Fruit fly (Drosophila melanogaster) whole organism, embryonic: ENCODE measurements around the gene ftz-f1.

Experiments used
- ATbp ChIP-seq: fragments of 200-800 bp; sonication (Bioruptor generic); optimal IDR thresholded peaks from 2 replicates; lab custom pipeline; 2017; ENCODE audit warnings: missing biosample characterization, mild to moderate bottlenecking, missing genetic modification characterization, missing genetic modification reagents
- Ada2b ChIP-seq: fragments of 200-800 bp; sonication (Bioruptor generic); IDR thresholded peaks from 2 replicates; pipeline ENCODE4 v1.3.6; 2022; ENCODE audit warnings: missing biosample characterization, missing genetic modification characterization
- Asciz ChIP-seq: fragments of 200-800 bp; sonication (Bioruptor generic); optimal IDR thresholded peaks from 2 replicates; lab custom pipeline; 2017; ENCODE audit warnings: missing biosample characterization, mild to moderate bottlenecking, missing genetic modification characterization, missing genetic modification reagents
- B-H1 ChIP-seq: fragments of 200-800 bp; sonication (Bioruptor generic); IDR thresholded peaks from 3 replicates; pipeline ENCODE4 v1.3.6; 2022; ENCODE audit warnings: missing biosample characterization, missing genetic modification characterization
- Bgb ChIP-seq: fragments of 200-800 bp; sonication (Bioruptor generic); IDR thresholded peaks from 2 replicates; pipeline ENCODE4 v1.3.6; 2022; ENCODE audit warnings: missing biosample characterization, missing genetic modification characterization; ENCODE audit not compliant: partially characterized antibody
- BtbVII ChIP-seq: fragments of 200-800 bp; sonication (Bioruptor generic); optimal IDR thresholded peaks from 3 replicates; lab custom pipeline; 2017; ENCODE audit warnings: missing biosample characterization, mild to moderate bottlenecking, missing genetic modification characterization
- CG11560 ChIP-seq: fragments of 200-800 bp; sonication (Bioruptor generic); IDR thresholded peaks from 3 replicates; pipeline ENCODE4 v1.3.6; 2022; ENCODE audit warnings: missing biosample characterization, missing genetic modification characterization
- CG12104 ChIP-seq: fragments of 200-800 bp; sonication (Bioruptor generic); optimal IDR thresholded peaks from 3 replicates; lab custom pipeline; 2016; ENCODE audit warnings: missing biosample characterization, missing genetic modification characterization
- CG13296 ChIP-seq: fragments of 200-800 bp; sonication (Bioruptor generic); optimal IDR thresholded peaks from 3 replicates; lab custom pipeline; 2018; ENCODE audit warnings: missing biosample characterization, mild to moderate bottlenecking, missing genetic modification characterization
- CG13894 ChIP-seq: fragments of 200-800 bp; sonication (Bioruptor generic); optimal IDR thresholded peaks from 3 replicates; lab custom pipeline; 2018; ENCODE audit warnings: missing biosample characterization, mild to moderate bottlenecking, missing genetic modification characterization, moderate library complexity
- CG1529 ChIP-seq: fragments of 200-800 bp; sonication (Bioruptor generic); optimal IDR thresholded peaks from 3 replicates; lab custom pipeline; 2018; ENCODE audit warnings: missing biosample characterization, missing genetic modification characterization
- CG31388 ChIP-seq: fragments of 200-800 bp; sonication (Bioruptor generic); optimal IDR thresholded peaks from 2 replicates; lab custom pipeline; 2016; ENCODE audit warnings: missing biosample characterization, missing genetic modification characterization
- CG34376 ChIP-seq: fragments of 200-800 bp; sonication (Bioruptor generic); optimal IDR thresholded peaks from 2 replicates; lab custom pipeline; 2018; ENCODE audit warnings: missing biosample characterization, mild to moderate bottlenecking, missing genetic modification characterization
- CG4617 ChIP-seq: fragments of 200-800 bp; sonication (Bioruptor generic); optimal IDR thresholded peaks from 3 replicates; lab custom pipeline; 2016; ENCODE audit warnings: missing biosample characterization, missing genetic modification characterization, borderline replicate concordance
- CG4707 ChIP-seq: fragments of 200-800 bp; sonication (Bioruptor generic); optimal IDR thresholded peaks from 2 replicates; lab custom pipeline; 2018; ENCODE audit warnings: missing biosample characterization, mild to moderate bottlenecking, missing genetic modification characterization, moderate library complexity
- CG5245 ChIP-seq: fragments of 200-800 bp; sonication (Bioruptor generic); optimal IDR thresholded peaks from 3 replicates; lab custom pipeline; 2016; ENCODE audit warnings: missing biosample characterization, missing genetic modification characterization
- CG6813 ChIP-seq: fragments of 200-800 bp; sonication (Bioruptor generic); optimal IDR thresholded peaks from 2 replicates; lab custom pipeline; 2017; ENCODE audit warnings: missing biosample characterization, missing genetic modification characterization, mild to moderate bottlenecking, moderate library complexity, missing genetic modification reagents
- E2f2 ChIP-seq: fragments of 200-800 bp; sonication (Bioruptor generic); IDR thresholded peaks from 2 replicates; pipeline ENCODE4 v1.3.6; 2022; ENCODE audit warnings: missing biosample characterization, missing genetic modification characterization
- HmgZ ChIP-seq: fragments of 200-800 bp; sonication (Bioruptor generic); optimal IDR thresholded peaks from 2 replicates; lab custom pipeline; 2018; ENCODE audit warnings: missing biosample characterization, mild to moderate bottlenecking, missing genetic modification characterization
- Hr78 ChIP-seq, 2 experiments: fragments of 200-800 bp in 1 of 2; fragments of >200 bp in 1 of 2; sonication (Bioruptor generic) in 1 of 2; optimal IDR thresholded peaks; 2 replicates each; lab custom pipeline; 2017 to 2019; ENCODE audit warnings: missing biosample characterization in 2 of 2, missing genetic modification characterization in 2 of 2, mild to moderate bottlenecking in 1 of 2, moderate library complexity in 1 of 2
- Jarid2 ChIP-seq: fragments of 200-800 bp; sonication (Bioruptor generic); optimal IDR thresholded peaks from 3 replicates; lab custom pipeline; 2017; ENCODE audit warnings: mild to moderate bottlenecking, missing biosample characterization, missing genetic modification reagents, missing genetic modification characterization
- NFAT ChIP-seq: fragments of 200-800 bp; sonication (Bioruptor generic); IDR thresholded peaks from 2 replicates; pipeline ENCODE4 v1.3.6; 2022; ENCODE audit warnings: missing biosample characterization, missing genetic modification characterization
- NfI ChIP-seq: fragments of 200-800 bp; sonication (Bioruptor generic); optimal IDR thresholded peaks from 3 replicates; lab custom pipeline; 2018; ENCODE audit warnings: missing biosample characterization, mild to moderate bottlenecking, missing genetic modification characterization, moderate library complexity
- Optix ChIP-seq: fragments of 200-800 bp; sonication (Bioruptor generic); IDR thresholded peaks from 3 replicates; pipeline ENCODE4 v1.3.6; 2022; ENCODE audit warnings: missing biosample characterization, missing genetic modification characterization
- Sox102F ChIP-seq: fragments of 200-800 bp; sonication (Bioruptor generic); optimal IDR thresholded peaks from 2 replicates; lab custom pipeline; 2018; ENCODE audit warnings: missing biosample characterization, mild to moderate bottlenecking, missing genetic modification characterization, moderate library complexity
- abd-A ChIP-seq: fragments of 200-800 bp; sonication (Bioruptor generic); optimal IDR thresholded peaks from 3 replicates; lab custom pipeline; 2019; ENCODE audit warnings: missing biosample characterization, mild to moderate bottlenecking, missing genetic modification characterization, moderate library complexity
- al ChIP-seq: fragments of 200-800 bp; sonication (Bioruptor generic); IDR thresholded peaks from 2 replicates; pipeline ENCODE4 v1.3.6; 2022; ENCODE audit warnings: missing biosample characterization, missing genetic modification characterization
- caup ChIP-seq: fragments of 200-800 bp; sonication (Bioruptor generic); optimal IDR thresholded peaks from 3 replicates; lab custom pipeline; 2017; ENCODE audit warnings: missing biosample characterization, mild to moderate bottlenecking, missing genetic modification characterization, moderate library complexity; ENCODE audit not compliant: severe bottlenecking
- exex ChIP-seq: fragments of 200-800 bp; sonication (Bioruptor generic); optimal IDR thresholded peaks from 4 replicates; lab custom pipeline; 2018; ENCODE audit warnings: missing biosample characterization, mild to moderate bottlenecking, missing genetic modification characterization, moderate library complexity
- fu2 ChIP-seq: fragments of 200-800 bp; sonication (Bioruptor generic); optimal IDR thresholded peaks from 2 replicates; lab custom pipeline; 2016; ENCODE audit warnings: missing biosample characterization, missing genetic modification characterization
- gem ChIP-seq: fragments of 200-800 bp; sonication (Bioruptor generic); optimal IDR thresholded peaks from 2 replicates; lab custom pipeline; 2019; ENCODE audit warnings: missing biosample characterization, mild to moderate bottlenecking, missing genetic modification characterization, moderate library complexity
- lab ChIP-seq: fragments of 200-800 bp; sonication (Bioruptor generic); optimal IDR thresholded peaks from 3 replicates; lab custom pipeline; 2017; ENCODE audit warnings: missing biosample characterization, missing genetic modification characterization, mild to moderate bottlenecking, moderate library complexity, missing genetic modification reagents
- nau ChIP-seq: fragments of 200-800 bp; sonication (Bioruptor generic); optimal IDR thresholded peaks from 3 replicates; lab custom pipeline; 2017; ENCODE audit warnings: missing biosample characterization, mild to moderate bottlenecking, missing genetic modification characterization, missing genetic modification reagents
- row ChIP-seq: fragments of 200-800 bp; sonication (Bioruptor generic); IDR thresholded peaks from 3 replicates; pipeline ENCODE4 v1.3.6; 2022; ENCODE audit warnings: missing biosample characterization, missing genetic modification characterization
- sd ChIP-seq: fragments of 200-800 bp; sonication (Bioruptor generic); optimal IDR thresholded peaks from 3 replicates; lab custom pipeline; 2018; ENCODE audit warnings: missing biosample characterization, mild to moderate bottlenecking, missing genetic modification characterization, moderate library complexity
- sr ChIP-seq: fragments of 200-800 bp; sonication (Bioruptor generic); IDR thresholded peaks from 3 replicates; pipeline ENCODE4 v1.3.6; 2022; ENCODE audit warnings: missing biosample characterization, missing genetic modification characterization
- trh ChIP-seq: fragments of 200-800 bp; sonication (Bioruptor generic); optimal IDR thresholded peaks from 2 replicates; lab custom pipeline; 2016; ENCODE audit warnings: missing biosample characterization, missing genetic modification characterization
- vnd ChIP-seq: fragments of 200-800 bp; sonication (Bioruptor generic); IDR thresholded peaks from 3 replicates; pipeline ENCODE4 v1.3.6; 2022; ENCODE audit warnings: missing biosample characterization, missing genetic modification characterization; ENCODE audit not compliant: partially characterized antibody
- vvl ChIP-seq: fragments of 200-800 bp; sonication (Bioruptor generic); IDR thresholded peaks from 2 replicates; pipeline ENCODE4 v1.3.6; 2022; ENCODE audit warnings: missing biosample characterization, missing genetic modification characterization
- zen ChIP-seq: fragments of 200-800 bp; sonication (Bioruptor generic); optimal IDR thresholded peaks from 3 replicates; lab custom pipeline; 2018; ENCODE audit warnings: missing biosample characterization, mild to moderate bottlenecking, missing genetic modification characterization, moderate library complexity

Gene ftz-f1

dm6 chr3L:18846272-18846741 is 45.2 kb upstream of the ftz-f1 start (continued):
- TF ChIP-seq CG34376 (GFP tag; lab: Kevin White, UChicago) (peak; percentile 10), CG1529 (GFP tag; lab: Kevin White, UChicago) (no peak), CG13894 (tag; lab: Kevin White, UChicago) (peak; percentile 42), NFAT (no peak), trh (GFP tag; lab: Kevin White, UChicago) (no peak), Hr78 (GFP tag; optimal IDR thresholded peaks at IDR 0.05; lab: Kevin White, UChicago) (peak in 1 of 2 experiments; percentile 22), sd (tag; lab: Kevin White, UChicago) (peak; percentile 46), Ada2b (GFP tag; lab: Robert Waterston, UW) (no peak), vnd (GFP tag; lab: Robert Waterston, UW) (peak; percentile 28; the same call in 1 of the 3 replicates), BtbVII (GFP tag; lab: Kevin White, UChicago) (peak; percentile 28), row (GFP tag; lab: Robert Waterston, UW) (peak; percentile 30; the same call in 1 of the 3 replicates), CG5245 (no peak), E2f2 (GFP tag; lab: Robert Waterston, UW) (no peak), exex (tag; lab: Kevin White, UChicago) (peak; percentile 12), Sox102F (GFP tag; lab: Kevin White, UChicago) (no peak), Optix (GFP tag; lab: Robert Waterston, UW) (no peak), abd-A (tag; lab: Kevin White, UChicago) (peak; percentile 13), ATbp (GFP tag; lab: Kevin White, UChicago) (no peak), CG12104 (no peak), al (GFP tag; lab: Robert Waterston, UW) (no peak), CG4617 (GFP tag; lab: Kevin White, UChicago) (no peak), CG6813 (GFP tag; lab: Kevin White, UChicago) (peak; percentile 53), NfI (no peak), Asciz (GFP tag; lab: Kevin White, UChicago) (peak; percentile 3), Bgb (GFP tag; lab: Robert Waterston, UW) (peak; percentile 9; the same call in 1 of the 2 replicates), HmgZ (no peak), gem (peak; percentile 2), caup (GFP tag; lab: Kevin White, UChicago) (no peak), CG4707 (GFP tag; lab: Kevin White, UChicago) (no peak)

dm6 chr3L:18846233-18846271 is 44.9 kb upstream of the ftz-f1 start, which contains the start of gene Indy:
Gene Indy, minus strand, starts transcription at chr3L:18846267.
- peak; percentile 58 for TF ChIP-seq BtbVII (GFP tag; lab: Kevin White, UChicago)
- peak; percentile 48 for TF ChIP-seq lab (GFP tag; lab: Kevin White, UChicago)
- no peak for TF ChIP-seq CG31388
- TF ChIP-seq fu2 (GFP tag; lab: Kevin White, UChicago), result no peak
- peak; percentile 27 for TF ChIP-seq CG13296
- no peak for TF ChIP-seq sr (GFP tag; lab: Robert Waterston, UW)
- 0 out of 2 replicates have a peak, but pooled peaks have one; percentile 10 for TF ChIP-seq vvl (GFP tag; lab: Robert Waterston, UW)
- TF ChIP-seq Jarid2 (GFP tag; lab: Kevin White, UChicago), result peak; percentile 26
- TF ChIP-seq nau (GFP tag; lab: Kevin White, UChicago), result no peak
- no peak for TF ChIP-seq CG11560 (tag; lab: Robert Waterston, UW)

- TF ChIP-seq B-H1, result no peak
- peak; percentile 61 for TF ChIP-seq zen (tag; lab: Kevin White, UChicago)
- peak; percentile 69 for TF ChIP-seq exex (tag; lab: Kevin White, UChicago)
Observed at dm6 chr3L:18845833-18846232, 44.7 kb upstream of the ftz-f1 start.
